Worm (Caenorhabditis elegans): ENCODE data around the gene F46F5.14.
"Not testable (repeated sequence)": the region's sequence is repeated elsewhere in the genome, so short reads cannot be mapped to it uniquely, and the experiment has no call there.

F46F5.14 gene

ce11 chrII:821514-821913 is 21.7 kb downstream of the F46F5.14 start, which contains the start of gene F46F5.8:
F46F5.8 (minus strand) TSS chrII:821614.
- TF ChIP-seq unc-39 (tag; optimal IDR thresholded peaks at IDR 0.05) (no peak), ama-1 (optimal IDR thresholded peaks at IDR 0.05) (no peak), aly-2 (tag; optimal IDR thresholded peaks at IDR 0.05) (no peak), ztf-11 (tag; optimal IDR thresholded peaks at IDR 0.05) (no peak), lin-39 (tag; optimal IDR thresholded peaks at IDR 0.05) (no peak), nhr-23 (tag; optimal IDR thresholded peaks at IDR 0.05) (no peak), gmeb-1 (tag; optimal IDR thresholded peaks at IDR 0.05) (no peak), crh-2 (tag; optimal IDR thresholded peaks at IDR 0.05) (no peak)

- not testable (repeated sequence) for TF ChIP-seq F13H6.1, mdl-1, nhr-129 (tag; optimal IDR thresholded peaks at IDR 0.05)
Observed at ce11 chrII:822730-823129, 22.9 kb downstream of the F46F5.14 start, which contains the start of gene msrp-4. msrp-4 (minus strand) TSS chrII:822830.

ce11 chrII:823529-823928 is 23.7 kb downstream of the F46F5.14 start, which contains the start of gene F46F5.10:
F46F5.10 (plus strand) TSS chrII:823829.
- no peak for TF ChIP-seq zag-1 (tag; optimal IDR thresholded peaks at IDR 0.05)
- TF ChIP-seq mbf-1 (tag; optimal IDR thresholded peaks at IDR 0.05) = no peak
- no peak for TF ChIP-seq lin-39 (tag; optimal IDR thresholded peaks at IDR 0.05)
- TF ChIP-seq elt-1 (tag; optimal IDR thresholded peaks at IDR 0.05) = no peak
- TF ChIP-seq lin-11 (tag; optimal IDR thresholded peaks at IDR 0.05) = no peak
- no peak for TF ChIP-seq nhr-21 (tag; optimal IDR thresholded peaks at IDR 0.05)
- no peak for TF ChIP-seq lin-13 (GFP tag; optimal IDR thresholded peaks at IDR 0.05)

- no peak for TF ChIP-seq C34F6.9 (tag; optimal IDR thresholded peaks at IDR 0.05)
Observed at ce11 chrII:825521-825920, 25.7 kb downstream of the F46F5.14 start, which contains the start of gene F28A10.1. F28A10.1 (plus strand) TSS chrII:825821.

- TF ChIP-seq sma-3 (GFP tag; optimal IDR thresholded peaks at IDR 0.05) (no peak), R02D3.7 (tag; optimal IDR thresholded peaks at IDR 0.05) (no peak), sem-4 (tag; optimal IDR thresholded peaks at IDR 0.05) (no peak), nhr-11 (tag; optimal IDR thresholded peaks at IDR 0.05) (no peak), mdl-1 (tag; optimal IDR thresholded peaks at IDR 0.05) (no peak), aly-2 (tag; optimal IDR thresholded peaks at IDR 0.05) (no peak), nhr-6 (tag; optimal IDR thresholded peaks at IDR 0.05) (no peak), nhr-129 (tag; optimal IDR thresholded peaks at IDR 0.05) (no peak), alr-1 (tag; optimal IDR thresholded peaks at IDR 0.05) (no peak), unc-55 (GFP tag; optimal IDR thresholded peaks at IDR 0.05) (no peak), peb-1 (tag; optimal IDR thresholded peaks at IDR 0.05) (no peak), mbf-1 (tag; optimal IDR thresholded peaks at IDR 0.05) (no peak), nhr-21 (tag; optimal IDR thresholded peaks at IDR 0.05) (no peak), ZK546.5 (tag; optimal IDR thresholded peaks at IDR 0.05) (no peak), nhr-237 (tag; optimal IDR thresholded peaks at IDR 0.05) (no peak)
Observed at ce11 chrII:838414-838813, 38.6 kb downstream of the F46F5.14 start, which contains the start of gene F28A10.8. F28A10.8 (minus strand) TSS chrII:838514.

- TF ChIP-seq zag-1 (tag; optimal IDR thresholded peaks at IDR 0.05) (no peak), nhr-129 (tag; optimal IDR thresholded peaks at IDR 0.05) (no peak), elt-1 (tag; optimal IDR thresholded peaks at IDR 0.05) (no peak), peb-1 (tag; optimal IDR thresholded peaks at IDR 0.05) (no peak), dmd-4 (tag; optimal IDR thresholded peaks at IDR 0.05) (no peak), crh-2 (tag; optimal IDR thresholded peaks at IDR 0.05) (no peak)
Observed at ce11 chrII:840131-840530, 40.3 kb downstream of the F46F5.14 start, which contains the start of gene clc-33. clc-33 (plus strand) TSS chrII:840431.

- TF ChIP-seq ZK546.5 (tag; optimal IDR thresholded peaks at IDR 0.05) = no peak
- TF ChIP-seq peb-1 (tag; optimal IDR thresholded peaks at IDR 0.05) = no peak
- no peak for TF ChIP-seq sma-3 (GFP tag; optimal IDR thresholded peaks at IDR 0.05)
Observed at ce11 chrII:843971-844370, 44.2 kb downstream of the F46F5.14 start, which contains the start of gene F28A10.4. F28A10.4 (plus strand) TSS chrII:844271.

- TF ChIP-seq sem-4 (tag; optimal IDR thresholded peaks at IDR 0.05) (no peak), ceh-16 (tag; optimal IDR thresholded peaks at IDR 0.05) (no peak), ZK546.5 (tag; optimal IDR thresholded peaks at IDR 0.05) (no peak), mab-5 (tag; optimal IDR thresholded peaks at IDR 0.05) (no peak), nhr-129 (tag; optimal IDR thresholded peaks at IDR 0.05) (no peak), blmp-1 (tag; optimal IDR thresholded peaks at IDR 0.05; ENCODE audit: insufficient read depth) (no peak), ama-1 (optimal IDR thresholded peaks at IDR 0.05) (no peak), egl-27 (tag; optimal IDR thresholded peaks at IDR 0.05) (no peak), nhr-23 (tag; optimal IDR thresholded peaks at IDR 0.05) (no peak), dmd-4 (tag; optimal IDR thresholded peaks at IDR 0.05) (no peak), ztf-11 (tag; optimal IDR thresholded peaks at IDR 0.05) (no peak), nhr-10 (tag; optimal IDR thresholded peaks at IDR 0.05) (no peak), Y55F3AM.14 (GFP tag; optimal IDR thresholded peaks at IDR 0.05) (no peak), elt-3 (tag; optimal IDR thresholded peaks at IDR 0.05) (no peak), lin-11 (tag; optimal IDR thresholded peaks at IDR 0.05) (no peak), R02D3.7 (tag; optimal IDR thresholded peaks at IDR 0.05) (no peak)
Observed at ce11 chrII:845618-846017, 45.8 kb downstream of the F46F5.14 start, which contains the start of gene F28A10.7. F28A10.7 (minus strand) TSS chrII:845718.

Measured in whole organism, L2 larva.